Worm (Caenorhabditis elegans): ENCODE data around the gene stg-2.

Gene stg-2

DNA sequence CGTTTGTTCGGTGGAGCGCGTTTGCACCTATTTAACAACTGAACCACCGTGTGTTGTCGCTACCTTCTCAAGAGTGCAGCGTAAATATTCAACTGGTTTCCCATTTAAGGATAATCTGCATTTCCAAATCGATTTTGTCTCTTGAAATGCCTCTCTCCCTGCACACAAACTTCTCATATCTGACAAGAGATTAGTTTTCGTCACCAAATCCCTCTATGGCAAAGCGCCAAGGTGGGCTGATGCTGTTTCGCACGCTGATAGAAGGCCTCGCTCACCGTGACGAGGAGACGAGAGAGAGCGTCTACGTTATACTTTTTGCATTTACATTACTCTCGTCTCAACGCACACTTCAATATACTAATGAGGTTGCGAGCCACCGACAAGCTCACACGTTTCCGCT lies 44.0 kb downstream of the stg-2 start:
- TF ChIP-seq T22C8.4 (GFP tag; IDR thresholded peaks at IDR 0.05) (no peak), ztf-29 (GFP tag; IDR thresholded peaks at IDR 0.05) (no peak), med-1 (GFP tag; optimal IDR thresholded peaks at IDR 0.05; ENCODE audit: insufficient read depth) (no peak), ztf-23 (GFP tag; IDR thresholded peaks at IDR 0.05) (no peak), cog-1 (tag; optimal IDR thresholded peaks at IDR 0.05) (no peak), tab-1 (GFP tag; IDR thresholded peaks at IDR 0.05) (no peak), flt-1 (GFP tag; IDR thresholded peaks at IDR 0.05) (no peak), ref-1 (GFP tag; conservative IDR thresholded peaks at IDR 0.05) (no peak)

DNA sequence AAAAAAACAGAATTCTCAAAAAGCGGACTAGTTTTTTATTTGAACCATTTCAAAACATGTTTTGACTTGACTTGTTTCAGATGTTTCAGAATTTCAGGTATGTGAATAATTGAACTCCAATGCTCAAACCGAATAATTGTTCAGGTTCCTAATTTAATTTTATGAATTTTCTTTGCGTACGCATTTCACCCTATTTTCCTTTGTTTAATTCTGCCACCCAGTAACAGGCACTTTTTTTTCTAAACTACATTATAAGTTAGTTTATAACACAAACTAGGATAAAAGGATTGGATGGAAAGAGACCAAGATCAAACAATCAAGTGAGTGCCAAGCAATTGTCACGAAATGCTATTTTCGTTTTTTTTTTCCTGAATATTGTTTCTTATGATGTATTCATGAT lies 45.2 kb downstream of the stg-2 start:
- no peak for TF ChIP-seq T22C8.4 (GFP tag; IDR thresholded peaks at IDR 0.05)
- TF ChIP-seq med-1 (GFP tag; optimal IDR thresholded peaks at IDR 0.05; ENCODE audit: insufficient read depth), result no peak
- TF ChIP-seq flt-1 (GFP tag; IDR thresholded peaks at IDR 0.05), result no peak
- no peak for TF ChIP-seq tab-1 (GFP tag; IDR thresholded peaks at IDR 0.05)
- TF ChIP-seq ztf-29 (GFP tag; IDR thresholded peaks at IDR 0.05), result no peak
- no peak for TF ChIP-seq cog-1 (tag; optimal IDR thresholded peaks at IDR 0.05)
- TF ChIP-seq klf-2 (GFP tag; conservative IDR thresholded peaks at IDR 0.05), result no peak
- no peak for TF ChIP-seq ref-1 (GFP tag; conservative IDR thresholded peaks at IDR 0.05)
- TF ChIP-seq ztf-23 (GFP tag; IDR thresholded peaks at IDR 0.05), result no peak

DNA sequence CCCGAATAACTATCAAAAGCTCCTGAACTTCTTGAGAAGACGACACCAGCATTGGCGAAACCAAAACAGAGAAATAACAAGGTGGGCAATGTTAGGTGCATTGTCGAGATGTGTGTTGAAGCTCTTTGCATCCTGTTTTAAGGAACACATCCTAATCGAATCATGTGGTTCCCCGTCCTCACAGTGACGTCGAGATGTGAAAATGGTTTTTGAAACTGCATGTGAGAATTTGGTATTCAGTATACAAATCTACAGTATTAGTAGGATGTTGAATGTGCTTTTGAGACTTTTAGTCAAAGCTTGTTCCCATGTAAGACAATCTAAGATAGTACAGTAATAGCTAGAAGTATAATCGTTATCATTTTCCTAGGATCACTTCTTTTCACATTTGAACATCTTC lies 46.1 kb downstream of the stg-2 start, which contains the start of gene F18E9.7:
Gene F18E9.7 (minus strand): TSS at position 101 of the 400 bp plus-strand sequence.
- TF ChIP-seq tab-1 (GFP tag; IDR thresholded peaks at IDR 0.05), result no peak
- TF ChIP-seq med-1 (GFP tag; optimal IDR thresholded peaks at IDR 0.05; ENCODE audit: insufficient read depth), result no peak
- no peak for TF ChIP-seq flt-1 (GFP tag; IDR thresholded peaks at IDR 0.05)
- no peak for TF ChIP-seq ref-1 (GFP tag; conservative IDR thresholded peaks at IDR 0.05)
- TF ChIP-seq cog-1 (tag; optimal IDR thresholded peaks at IDR 0.05), result no peak
- no peak for TF ChIP-seq ztf-23 (GFP tag; IDR thresholded peaks at IDR 0.05)
- TF ChIP-seq ztf-29 (GFP tag; IDR thresholded peaks at IDR 0.05), result no peak
- no peak for TF ChIP-seq T22C8.4 (GFP tag; IDR thresholded peaks at IDR 0.05)
- no peak for TF ChIP-seq klf-2 (GFP tag; conservative IDR thresholded peaks at IDR 0.05)

DNA sequence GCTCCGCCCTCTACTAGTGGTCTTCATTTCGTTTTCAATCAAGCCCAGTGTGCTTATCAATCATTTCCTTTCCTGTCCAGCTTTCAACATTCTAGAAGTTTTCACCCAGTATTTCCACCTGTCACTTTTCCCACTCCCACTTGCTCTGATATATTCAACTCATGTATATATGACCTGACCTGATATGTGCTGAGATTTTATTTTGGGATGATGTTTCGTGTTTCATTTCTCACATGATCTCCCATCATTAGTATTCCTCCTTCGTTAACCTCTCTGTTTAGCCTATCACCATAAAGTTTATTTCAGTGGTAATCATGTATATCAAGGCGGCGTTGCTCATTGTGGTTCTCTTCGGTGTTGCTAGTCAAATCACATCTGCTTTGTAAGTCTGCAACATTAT lies 50.8 kb downstream of the stg-2 start, which contains the start of gene nlp-7:
Gene nlp-7 (plus strand): TSS at position 301 of the 400 bp plus-strand sequence.
- TF ChIP-seq ref-1 (GFP tag; conservative IDR thresholded peaks at IDR 0.05), result no peak
- no peak for TF ChIP-seq tab-1 (GFP tag; IDR thresholded peaks at IDR 0.05)
- TF ChIP-seq cog-1 (tag; optimal IDR thresholded peaks at IDR 0.05), result no peak
- no peak for TF ChIP-seq ztf-23 (GFP tag; IDR thresholded peaks at IDR 0.05)
- TF ChIP-seq med-1 (GFP tag; optimal IDR thresholded peaks at IDR 0.05; ENCODE audit: insufficient read depth), result no peak
- no peak for TF ChIP-seq klf-2 (GFP tag; conservative IDR thresholded peaks at IDR 0.05)
- TF ChIP-seq flt-1 (GFP tag; IDR thresholded peaks at IDR 0.05), result no peak
- no peak for TF ChIP-seq T22C8.4 (GFP tag; IDR thresholded peaks at IDR 0.05)
- no peak for TF ChIP-seq ztf-29 (GFP tag; IDR thresholded peaks at IDR 0.05)

Data from whole organism, midembryonic.